Fruit fly (Drosophila melanogaster): ENCODE measurements around the gene CG6184.

CG6184 gene

DNA sequence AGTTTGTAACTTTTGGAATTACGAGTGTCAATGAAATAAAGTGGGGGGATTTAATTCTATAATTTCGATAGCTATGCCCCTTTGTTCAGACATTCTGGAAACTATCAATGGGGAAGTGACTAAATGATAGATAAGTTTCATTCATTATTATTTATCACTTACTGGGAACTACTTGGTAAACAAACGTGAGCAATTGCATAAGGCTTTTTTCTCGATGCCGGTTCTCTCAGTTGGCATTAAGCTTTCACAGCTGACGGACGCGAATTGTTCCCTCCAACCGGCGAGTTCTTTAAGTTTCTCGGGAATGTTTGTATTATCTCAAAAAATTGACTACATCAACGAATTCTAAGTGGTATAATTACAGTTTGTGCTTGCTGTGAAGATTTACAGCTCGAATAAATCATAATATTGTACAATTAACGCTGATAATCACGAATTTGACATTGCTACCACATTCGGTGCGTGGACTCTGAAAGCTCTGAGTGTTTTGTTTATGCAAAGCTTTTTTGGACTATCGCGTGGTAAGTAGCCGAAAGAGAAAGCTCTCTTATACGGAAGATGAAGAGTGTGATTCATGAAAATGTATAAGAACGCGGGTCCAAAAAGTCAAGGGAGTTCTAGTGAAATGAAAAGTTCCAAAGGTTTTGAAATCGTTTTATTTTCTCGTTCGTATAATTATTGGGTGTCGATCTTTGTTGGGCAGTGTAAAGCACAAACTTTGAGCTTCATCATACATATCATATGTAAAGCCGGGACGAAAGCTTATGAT, 13.7 kb upstream of the CG6184 start, which contains the start of gene Naam (continued):
- peak; percentile 79 for TF ChIP-seq CG11456 (GFP tag; IDR thresholded peaks at IDR 0.05)
- no peak for TF ChIP-seq CG10565 (GFP tag; optimal IDR thresholded peaks at IDR 0.05)
- peak; percentile 77 for TF ChIP-seq NK7.1 (GFP tag; optimal IDR thresholded peaks at IDR 0.05)
- peak; percentile 51 for TF ChIP-seq ewg (GFP tag; optimal IDR thresholded peaks at IDR 0.05)
- peak; percentile 74 for TF ChIP-seq CG5953 (GFP tag; IDR thresholded peaks at IDR 0.05)
- TF ChIP-seq eyg (GFP tag; optimal IDR thresholded peaks at IDR 0.05): peak; percentile 87
- peak; percentile 83 for TF ChIP-seq gem (tag; optimal IDR thresholded peaks at IDR 0.05)
- peak; percentile 77 for TF ChIP-seq CG2712 (tag; optimal IDR thresholded peaks at IDR 0.05)
- TF ChIP-seq bbx (GFP tag; IDR thresholded peaks at IDR 0.05; ENCODE audit: partially characterized antibody): no peak
- TF ChIP-seq Hand (GFP tag; optimal IDR thresholded peaks at IDR 0.05): peak; percentile 71
- peak; percentile 84 for TF ChIP-seq CG12769 (tag; optimal IDR thresholded peaks at IDR 0.05)
- TF ChIP-seq CG9215 (GFP tag; IDR thresholded peaks at IDR 0.05): peak; percentile 53
- TF ChIP-seq Xrp1 (GFP tag; IDR thresholded peaks at IDR 0.05): peak; percentile 86
- TF ChIP-seq cwo (GFP tag; optimal IDR thresholded peaks at IDR 0.05): peak; percentile 78
- TF ChIP-seq CG4282 (GFP tag; optimal IDR thresholded peaks at IDR 0.05): peak; percentile 69
- TF ChIP-seq pita (GFP tag; optimal IDR thresholded peaks at IDR 0.05): no peak
- TF ChIP-seq CG34224 (GFP tag; IDR thresholded peaks at IDR 0.05; ENCODE audit: partially characterized antibody): no peak
- TF ChIP-seq Bgb (GFP tag; IDR thresholded peaks at IDR 0.05; ENCODE audit: partially characterized antibody): no peak
- peak; percentile 67 for TF ChIP-seq CG3847 (GFP tag; IDR thresholded peaks at IDR 0.05)
- TF ChIP-seq Hr78 (GFP tag; optimal IDR thresholded peaks at IDR 0.05): peak in 1 of 2 experiments; percentile 21
- TF ChIP-seq fru (optimal IDR thresholded peaks at IDR 0.05): no peak
- peak; percentile 13 for TF ChIP-seq CG18764 (GFP tag; optimal IDR thresholded peaks at IDR 0.05)
- TF ChIP-seq Ptx1 (GFP tag; IDR thresholded peaks at IDR 0.05): peak; percentile 64
- TF ChIP-seq CG1024 (GFP tag; IDR thresholded peaks at IDR 0.05): peak; percentile 57
- peak; percentile 71 for TF ChIP-seq CG10366 (GFP tag; IDR thresholded peaks at IDR 0.05)
- no peak for TF ChIP-seq CG8478 (optimal IDR thresholded peaks at IDR 0.05)
- 0 out of 4 replicates have a peak, but pooled peaks have one; percentile 25 for TF ChIP-seq chinmo (GFP tag; IDR thresholded peaks at IDR 0.05; ENCODE audit: partially characterized antibody)
- peak; percentile 71 for TF ChIP-seq sug (tag; optimal IDR thresholded peaks at IDR 0.05)
- TF ChIP-seq CG7271 (tag; optimal IDR thresholded peaks at IDR 0.05): no peak
- peak; percentile 61 for TF ChIP-seq Mes4 (GFP tag; optimal IDR thresholded peaks at IDR 0.05)
- TF ChIP-seq eve (GFP tag; optimal IDR thresholded peaks at IDR 0.05): peak in 1 of 2 experiments; percentile 85
- peak; percentile 74 for TF ChIP-seq fu2 (GFP tag; optimal IDR thresholded peaks at IDR 0.05)
- no peak for TF ChIP-seq CG7963 (GFP tag; IDR thresholded peaks at IDR 0.05; ENCODE audit: partially characterized antibody)
- TF ChIP-seq maf-S (GFP tag; optimal IDR thresholded peaks at IDR 0.05): peak; percentile 62
- peak; percentile 8 for TF ChIP-seq Lhr (GFP tag; optimal IDR thresholded peaks at IDR 0.05)
- peak; percentile 67 for TF ChIP-seq vfl (GFP tag; optimal IDR thresholded peaks at IDR 0.05)
- no peak for TF ChIP-seq pfk (GFP tag; optimal IDR thresholded peaks at IDR 0.05)
- peak; percentile 80 for TF ChIP-seq row (GFP tag; IDR thresholded peaks at IDR 0.05)
- no peak for TF ChIP-seq unc-4 (GFP tag; IDR thresholded peaks at IDR 0.05; ENCODE audit: partially characterized antibody)
- peak; percentile 82 for TF ChIP-seq Blimp-1 (GFP tag; optimal IDR thresholded peaks at IDR 0.05)
- TF ChIP-seq CG17328 (GFP tag; IDR thresholded peaks at IDR 0.05): peak; percentile 79
- TF ChIP-seq BEAF-32 (GFP tag; optimal IDR thresholded peaks at IDR 0.05): peak; percentile 1
- peak; percentile 74 for TF ChIP-seq CG18619 (GFP tag; optimal IDR thresholded peaks at IDR 0.05)
- TF ChIP-seq CG4404 (GFP tag; IDR thresholded peaks at IDR 0.05): no peak
- TF ChIP-seq ase (GFP tag; IDR thresholded peaks at IDR 0.05): peak; percentile 62; the same call in 2 of the 3 replicates
- TF ChIP-seq CG8089 (GFP tag; optimal IDR thresholded peaks at IDR 0.05): peak; percentile 50
- TF ChIP-seq CG12744 (GFP tag; optimal IDR thresholded peaks at IDR 0.05): peak; percentile 72
- TF ChIP-seq Sox102F (GFP tag; optimal IDR thresholded peaks at IDR 0.05): peak; percentile 77
- TF ChIP-seq CG14965 (GFP tag; optimal IDR thresholded peaks at IDR 0.05; ENCODE audit: borderline replicate concordance): peak; percentile 8
